Worm (Caenorhabditis elegans) whole organism, L1 larva: ENCODE measurements around the gene nhr-92.

Experiments used
- ama-1 ChIP-seq: fragments of 150-350 bp; optimal IDR thresholded peaks from 2 replicates; lab custom pipeline; 2014
- mdl-1 ChIP-seq, 2 experiments: fragments of 150-350 bp; optimal IDR thresholded peaks; 2 replicates each; lab custom pipeline; 2014 to 2017; ENCODE audit warnings: missing biosample characterization in 2 of 2, missing genetic modification characterization in 2 of 2, inconsistent platforms in 1 of 2
- mep-1 ChIP-seq: fragments of 150-350 bp; optimal IDR thresholded peaks from 2 replicates; lab custom pipeline; 2014; ENCODE audit warnings: missing biosample characterization, missing genetic modification characterization
- nhr-11 ChIP-seq: fragments of 150-350 bp; optimal IDR thresholded peaks from 2 replicates; lab custom pipeline; 2014; ENCODE audit warnings: missing biosample characterization, missing genetic modification characterization
- sox-4 ChIP-seq: sonication (generic microtip); optimal IDR thresholded peaks from 2 replicates; lab custom pipeline; 2016; ENCODE audit warnings: missing genetic modification characterization, missing compliant biosample characterization

- TF ChIP-seq ama-1 (lab: Kevin White, UChicago) (no peak), mdl-1 (tag; optimal IDR thresholded peaks at IDR 0.05; lab: Kevin White, UChicago) (no peak), nhr-11 (no peak), mep-1 (tag; lab: Kevin White, UChicago) (no peak), sox-4 (tag; lab: Kevin White, UChicago) (no peak)
These were observed 29.5 kb downstream of the nhr-92 start for ce11 chrIV:1649349-1649748.
